Fruit fly (Drosophila melanogaster) whole organism, embryonic: ENCODE data around the gene CG10232.

Experiments
- Aef1 ChIP-seq: fragments of 200-800 bp; sonication (Bioruptor generic); IDR thresholded peaks from 3 replicates; pipeline ENCODE4 v1.3.6; 2022; ENCODE audit warnings: missing biosample characterization, missing genetic modification characterization
- Atf6 ChIP-seq: fragments of 200-800 bp; sonication (Bioruptor generic); IDR thresholded peaks from 2 replicates; pipeline ENCODE4 v1.3.6; 2022; ENCODE audit warnings: missing biosample characterization, missing genetic modification characterization
- CG1024 ChIP-seq: fragments of 200-800 bp; sonication (Bioruptor generic); IDR thresholded peaks from 2 replicates; pipeline ENCODE4 v1.3.6; 2022; ENCODE audit warnings: missing biosample characterization, missing genetic modification characterization
- CG12219 ChIP-seq: fragments of 200-800 bp; sonication (Bioruptor generic); optimal IDR thresholded peaks from 3 replicates; lab custom pipeline; 2018; ENCODE audit warnings: missing biosample characterization, mild to moderate bottlenecking, missing genetic modification characterization
- CG13624 ChIP-seq: fragments of 200-800 bp; sonication (Bioruptor generic); optimal IDR thresholded peaks from 2 replicates; lab custom pipeline; 2016; ENCODE audit warnings: missing biosample characterization, missing genetic modification characterization
- CG15011 ChIP-seq: fragments of 200-800 bp; sonication (Bioruptor generic); optimal IDR thresholded peaks from 3 replicates; lab custom pipeline; 2018; ENCODE audit warnings: missing biosample characterization, mild to moderate bottlenecking, missing genetic modification characterization
- CG30020 ChIP-seq: fragments of 200-800 bp; optimal IDR thresholded peaks from 2 replicates; lab custom pipeline; 2019; ENCODE audit warnings: missing biosample characterization, mild to moderate bottlenecking, missing genetic modification characterization, moderate library complexity
- CG4328 ChIP-seq: fragments of 200-800 bp; sonication (Bioruptor generic); optimal IDR thresholded peaks from 3 replicates; lab custom pipeline; 2017; ENCODE audit warnings: missing biosample characterization, missing genetic modification reagents, missing genetic modification characterization
- CG4404 ChIP-seq: fragments of 200-800 bp; sonication (Bioruptor generic); IDR thresholded peaks from 2 replicates; pipeline ENCODE4 v1.3.6; 2022; ENCODE audit warnings: missing biosample characterization, missing genetic modification characterization
- CG4730 ChIP-seq: fragments of 200-800 bp; sonication (Bioruptor generic); IDR thresholded peaks from 2 replicates; pipeline ENCODE4 v1.3.6; 2022; ENCODE audit warnings: missing biosample characterization, missing genetic modification characterization
- CG5953 ChIP-seq: fragments of 200-800 bp; sonication (Bioruptor generic); IDR thresholded peaks from 2 replicates; pipeline ENCODE4 v1.3.6; 2022; ENCODE audit warnings: missing biosample characterization, missing genetic modification characterization
- CG6689 ChIP-seq: fragments of 200-800 bp; sonication (Bioruptor generic); IDR thresholded peaks from 2 replicates; pipeline ENCODE4 v1.3.6; 2022; ENCODE audit warnings: missing biosample characterization, missing genetic modification characterization
- CG8765 ChIP-seq: fragments of 200-800 bp; sonication (Bioruptor generic); IDR thresholded peaks from 2 replicates; pipeline ENCODE4 v1.3.6; 2022; ENCODE audit warnings: missing biosample characterization, missing genetic modification characterization
- CG9437 ChIP-seq: fragments of 200-800 bp; sonication (Bioruptor generic); optimal IDR thresholded peaks from 2 replicates; lab custom pipeline; 2018; ENCODE audit warnings: missing biosample characterization, mild to moderate bottlenecking, missing genetic modification characterization
- CG9797 ChIP-seq: fragments of 200-800 bp; sonication (Bioruptor generic); optimal IDR thresholded peaks from 3 replicates; lab custom pipeline; 2018; ENCODE audit warnings: missing biosample characterization, mild to moderate bottlenecking, missing genetic modification characterization
- Chrac-16 ChIP-seq: fragments of 200-800 bp; sonication (Bioruptor generic); optimal IDR thresholded peaks from 3 replicates; lab custom pipeline; 2016; ENCODE audit warnings: missing biosample characterization, missing genetic modification characterization
- D19A ChIP-seq: fragments of 200-800 bp; optimal IDR thresholded peaks from 3 replicates; lab custom pipeline; 2019; ENCODE audit warnings: missing biosample characterization, mild to moderate bottlenecking, missing genetic modification characterization, moderate library complexity
- E2f1 ChIP-seq: fragments of 200-800 bp; sonication (Bioruptor generic); IDR thresholded peaks from 2 replicates; pipeline ENCODE4 v1.3.6; 2022; ENCODE audit warnings: missing biosample characterization, missing genetic modification characterization
- ERR ChIP-seq: fragments of 200-800 bp; sonication (Bioruptor generic); optimal IDR thresholded peaks from 2 replicates; lab custom pipeline; 2016; ENCODE audit warnings: missing biosample characterization, missing genetic modification characterization
- Hsf ChIP-seq: fragments of 200-800 bp; sonication (Bioruptor generic); optimal IDR thresholded peaks from 3 replicates; lab custom pipeline; 2016; ENCODE audit warnings: missing biosample characterization, missing genetic modification characterization
- Kr ChIP-seq: fragments of 200-800 bp; sonication (Bioruptor generic); optimal IDR thresholded peaks from 2 replicates; lab custom pipeline; 2017; ENCODE audit warnings: missing biosample characterization, mild to moderate bottlenecking, missing genetic modification characterization
- NK7.1 ChIP-seq: fragments of 200-800 bp; sonication (Bioruptor generic); optimal IDR thresholded peaks from 3 replicates; lab custom pipeline; 2016; ENCODE audit warnings: missing biosample characterization, missing genetic modification characterization
- Rfx ChIP-seq: fragments of 200-800 bp; sonication (Bioruptor generic); IDR thresholded peaks from 2 replicates; pipeline ENCODE4 v1.3.6; 2022; ENCODE audit warnings: missing biosample characterization, missing genetic modification characterization
- Sox102F ChIP-seq: fragments of 200-800 bp; sonication (Bioruptor generic); optimal IDR thresholded peaks from 2 replicates; lab custom pipeline; 2018; ENCODE audit warnings: missing biosample characterization, mild to moderate bottlenecking, missing genetic modification characterization, moderate library complexity
- Trl ChIP-seq, 3 experiments: fragments of >200 bp in 2 of 3; fragments of 200-800 bp in 1 of 3; sonication (Bioruptor generic) in 1 of 3; optimal IDR thresholded peaks; 2 replicates in 1 of 3; 3 replicates in 2 of 3; lab custom pipeline; 2016 to 2017; ENCODE audit warnings: missing biosample characterization in 1 of 3, missing genetic modification characterization in 1 of 3
- Xrp1 ChIP-seq: fragments of 200-800 bp; sonication (Bioruptor generic); IDR thresholded peaks from 2 replicates; pipeline ENCODE4 v1.3.6; 2022; ENCODE audit warnings: missing biosample characterization, missing genetic modification characterization
- YL-1 ChIP-seq: fragments of 200-800 bp; sonication (Bioruptor generic); optimal IDR thresholded peaks from 3 replicates; lab custom pipeline; 2017; ENCODE audit warnings: missing biosample characterization, mild to moderate bottlenecking, missing genetic modification characterization
- cas ChIP-seq: fragments of 200-800 bp; sonication (Bioruptor generic); IDR thresholded peaks from 2 replicates; pipeline ENCODE4 v1.3.6; 2022; ENCODE audit warnings: missing biosample characterization, missing genetic modification characterization
- chinmo ChIP-seq: fragments of 200-800 bp; sonication (Bioruptor generic); IDR thresholded peaks from 4 replicates; pipeline ENCODE4 v1.3.6; 2022; ENCODE audit warnings: missing biosample characterization, missing genetic modification characterization; ENCODE audit not compliant: partially characterized antibody
- chm ChIP-seq: fragments of 200-800 bp; sonication (Bioruptor generic); IDR thresholded peaks from 2 replicates; pipeline ENCODE4 v1.3.6; 2022; ENCODE audit warnings: missing biosample characterization, missing genetic modification characterization
- esg ChIP-seq: fragments of 200-800 bp; sonication (Bioruptor generic); conservative IDR thresholded peaks from 2 replicates; pipeline ENCODE4 v1.3.6; 2022; ENCODE audit warnings: missing biosample characterization, missing genetic modification characterization
- fd3F ChIP-seq: fragments of 200-800 bp; sonication (Bioruptor generic); optimal IDR thresholded peaks from 2 replicates; lab custom pipeline; 2018; ENCODE audit warnings: missing biosample characterization, mild to moderate bottlenecking, missing genetic modification characterization, moderate library complexity
- gcm ChIP-seq: fragments of 200-800 bp; sonication (Bioruptor generic); optimal IDR thresholded peaks from 2 replicates; lab custom pipeline; 2019; ENCODE audit warnings: missing biosample characterization, mild to moderate bottlenecking, missing genetic modification characterization, moderate library complexity
- kay ChIP-seq: fragments of 200-800 bp; sonication (Bioruptor generic); optimal IDR thresholded peaks from 2 replicates; lab custom pipeline; 2016; ENCODE audit warnings: missing biosample characterization, missing genetic modification characterization
- kni ChIP-seq: fragments of 200-800 bp; sonication (Bioruptor generic); optimal IDR thresholded peaks from 3 replicates; lab custom pipeline; 2017; ENCODE audit warnings: mild to moderate bottlenecking, missing biosample characterization, missing genetic modification reagents, missing genetic modification characterization
- lbe ChIP-seq: fragments of 200-800 bp; sonication (Bioruptor generic); optimal IDR thresholded peaks from 2 replicates; lab custom pipeline; 2016; ENCODE audit warnings: missing biosample characterization, mild to moderate bottlenecking, missing genetic modification characterization
- lola ChIP-seq, 3 experiments: fragments of >200 bp in 2 of 3; fragments of 200-800 bp in 1 of 3; sonication (Bioruptor generic) in 1 of 3; optimal IDR thresholded peaks; 2 replicates each; lab custom pipeline; 2017 to 2019; ENCODE audit warnings: missing biosample characterization in 3 of 3, missing genetic modification characterization in 3 of 3, mild to moderate bottlenecking in 1 of 3, moderate library complexity in 1 of 3
- nerfin-1 ChIP-seq: fragments of 200-800 bp; sonication (Bioruptor generic); optimal IDR thresholded peaks from 3 replicates; lab custom pipeline; 2019; ENCODE audit warnings: missing biosample characterization, mild to moderate bottlenecking, missing genetic modification characterization, moderate library complexity
- pita ChIP-seq: fragments of 200-800 bp; sonication (Bioruptor generic); optimal IDR thresholded peaks from 2 replicates; lab custom pipeline; 2017; ENCODE audit warnings: missing biosample characterization, mild to moderate bottlenecking, missing genetic modification characterization
- rib ChIP-seq: fragments of 200-800 bp; sonication (Bioruptor generic); IDR thresholded peaks from 2 replicates; pipeline ENCODE4 v1.3.6; 2022; ENCODE audit warnings: missing biosample characterization, missing genetic modification characterization
- run ChIP-seq: fragments of 200-800 bp; sonication (Bioruptor generic); optimal IDR thresholded peaks from 3 replicates; lab custom pipeline; 2018; ENCODE audit warnings: missing biosample characterization, mild to moderate bottlenecking, missing genetic modification characterization
- scrt ChIP-seq: fragments of 200-800 bp; sonication (Bioruptor generic); optimal IDR thresholded peaks from 2 replicates; lab custom pipeline; 2018; ENCODE audit warnings: missing biosample characterization, mild to moderate bottlenecking, missing genetic modification characterization, moderate library complexity
- sisA ChIP-seq: fragments of 200-800 bp; sonication (Bioruptor generic); IDR thresholded peaks from 2 replicates; pipeline ENCODE4 v1.3.6; 2022; ENCODE audit warnings: missing biosample characterization, missing genetic modification characterization
- sna ChIP-seq: fragments of 200-800 bp; sonication (Bioruptor generic); IDR thresholded peaks from 2 replicates; pipeline ENCODE4 v1.3.6; 2022; ENCODE audit warnings: missing biosample characterization, missing genetic modification characterization; ENCODE audit not compliant: partially characterized antibody
- sqz ChIP-seq: fragments of 200-800 bp; sonication (Bioruptor generic); optimal IDR thresholded peaks from 3 replicates; lab custom pipeline; 2018; ENCODE audit warnings: missing biosample characterization, mild to moderate bottlenecking, missing genetic modification characterization
- tna ChIP-seq: fragments of 200-800 bp; sonication (Bioruptor generic); IDR thresholded peaks from 2 replicates; pipeline ENCODE4 v1.3.6; 2022; ENCODE audit warnings: missing biosample characterization, missing genetic modification characterization; ENCODE audit not compliant: partially characterized antibody
- vfl ChIP-seq: fragments of 200-800 bp; sonication (Bioruptor generic); optimal IDR thresholded peaks from 2 replicates; lab custom pipeline; 2016; ENCODE audit warnings: missing biosample characterization, missing genetic modification characterization
- wor ChIP-seq: fragments of 200-800 bp; sonication (Bioruptor generic); IDR thresholded peaks from 2 replicates; pipeline ENCODE4 v1.3.6; 2022; ENCODE audit warnings: missing biosample characterization, missing genetic modification characterization
- zfh1 ChIP-seq: fragments of 200-800 bp; sonication (Bioruptor generic); IDR thresholded peaks from 3 replicates; pipeline ENCODE4 v1.3.6; 2022; ENCODE audit warnings: missing biosample characterization, missing genetic modification characterization
- zfh2 ChIP-seq: fragments of 200-800 bp; sonication (Bioruptor generic); optimal IDR thresholded peaks from 2 replicates; lab custom pipeline; 2016; ENCODE audit warnings: missing biosample characterization, missing genetic modification characterization

The CG10232 gene

dm6 chr3R:23713901-23714300, 7.5 kb downstream of the CG10232 start (continued):
- peak; percentile 63 for TF ChIP-seq Chrac-16 (GFP tag; lab: Kevin White, UChicago)
- peak; percentile 57; the same call in 2 of the 3 replicates for TF ChIP-seq zfh1 (GFP tag; lab: Robert Waterston, UW)
- no peak for TF ChIP-seq Kr (GFP tag; lab: Kevin White, UChicago)
- no peak for TF ChIP-seq YL-1 (GFP tag; lab: Kevin White, UChicago)
- no peak for TF ChIP-seq zfh2 (GFP tag; lab: Kevin White, UChicago)
- TF ChIP-seq CG4404 (GFP tag; lab: Robert Waterston, UW), result 0 out of 2 replicates have a peak, but pooled peaks have one; percentile 6
- no peak for TF ChIP-seq CG9797
- TF ChIP-seq Hsf (GFP tag; lab: Kevin White, UChicago), result peak; percentile 57
- TF ChIP-seq CG1024 (GFP tag; lab: Robert Waterston, UW), result 0 out of 2 replicates have a peak, but pooled peaks have one; percentile 18
- peak; percentile 10 for TF ChIP-seq CG13624 (GFP tag; lab: Kevin White, UChicago)
- peak; percentile 58; the same call in 1 of the 2 replicates for TF ChIP-seq chm (GFP tag; lab: Robert Waterston, UW)
- TF ChIP-seq CG5953 (GFP tag; lab: Robert Waterston, UW), result peak; percentile 34; the same call in 1 of the 2 replicates
- peak; percentile 40 for TF ChIP-seq fd3F (GFP tag; lab: Kevin White, UChicago)
- peak; percentile 9 for TF ChIP-seq CG15011 (GFP tag; lab: Kevin White, UChicago)
- peak; percentile 56 for TF ChIP-seq esg
- peak; percentile 28 for TF ChIP-seq kay (GFP tag; lab: Kevin White, UChicago)
- TF ChIP-seq E2f1 (GFP tag; lab: Robert Waterston, UW), result peak; percentile 50
- no peak for TF ChIP-seq cas
- TF ChIP-seq lola (GFP tag; optimal IDR thresholded peaks at IDR 0.05; lab: Kevin White, UChicago), result peak in 1 of 3 experiments; percentile 66
- 0 out of 2 replicates have a peak, but pooled peaks have one; percentile 15 for TF ChIP-seq CG4730 (GFP tag; lab: Robert Waterston, UW)
- 0 out of 3 replicates have a peak, but pooled peaks have one; percentile 19 for TF ChIP-seq Aef1 (GFP tag; lab: Robert Waterston, UW)
- no peak for TF ChIP-seq ERR (GFP tag; lab: Kevin White, UChicago)
- peak; percentile 77 for TF ChIP-seq lbe
- 0 out of 2 replicates have a peak, but pooled peaks have one; percentile 21 for TF ChIP-seq CG6689 (GFP tag; lab: Robert Waterston, UW)
- peak; percentile 72 for TF ChIP-seq Xrp1 (GFP tag; lab: Robert Waterston, UW)
- TF ChIP-seq Rfx, result peak; percentile 33; the same call in 1 of the 2 replicates
- TF ChIP-seq CG8765 (GFP tag; lab: Robert Waterston, UW), result peak; percentile 51; the same call in 1 of the 2 replicates
- TF ChIP-seq vfl (GFP tag; lab: Kevin White, UChicago), result no peak
- peak; percentile 57 for TF ChIP-seq CG12219 (GFP tag; lab: Kevin White, UChicago)
- peak; percentile 41 for TF ChIP-seq sqz (GFP tag; lab: Kevin White, UChicago)
- TF ChIP-seq wor, result peak; percentile 46; the same call in 1 of the 2 replicates
- TF ChIP-seq Sox102F, result peak; percentile 84
- TF ChIP-seq Atf6, result peak; percentile 53; the same call in 1 of the 2 replicates
- peak; percentile 1 for TF ChIP-seq run (tag; lab: Kevin White, UChicago)
- TF ChIP-seq CG30020 (tag; lab: Kevin White, UChicago), result no peak
- no peak for TF ChIP-seq tna
- peak; percentile 41 for TF ChIP-seq gcm (GFP tag; lab: Kevin White, UChicago)
- TF ChIP-seq kni (GFP tag; lab: Kevin White, UChicago), result no peak
- no peak for TF ChIP-seq rib
- TF ChIP-seq chinmo (GFP tag; lab: Robert Waterston, UW), result no peak
- TF ChIP-seq scrt (GFP tag; lab: Kevin White, UChicago), result peak; percentile 14
- no peak for TF ChIP-seq pita (GFP tag; lab: Kevin White, UChicago)
- no peak for TF ChIP-seq CG4328 (GFP tag; lab: Kevin White, UChicago)
- TF ChIP-seq nerfin-1 (tag; lab: Kevin White, UChicago), result peak; percentile 47
- TF ChIP-seq sisA (GFP tag; lab: Robert Waterston, UW), result peak; percentile 62
- TF ChIP-seq CG9437 (GFP tag; lab: Kevin White, UChicago), result peak; percentile 22
- TF ChIP-seq D19A (tag; lab: Kevin White, UChicago), result peak; percentile 59
- TF ChIP-seq Trl (optimal IDR thresholded peaks at IDR 0.05; lab: Kevin White, UChicago), result no peak
- peak; percentile 49 for TF ChIP-seq Trl (GFP tag; optimal IDR thresholded peaks at IDR 0.05; lab: Kevin White, UChicago)
- TF ChIP-seq sna (GFP tag; lab: Robert Waterston, UW), result no peak
- no peak for TF ChIP-seq NK7.1 (GFP tag; lab: Kevin White, UChicago)
